Worm (Caenorhabditis elegans): ENCODE results near the gene srm-6.

srm-6 gene

DNA sequence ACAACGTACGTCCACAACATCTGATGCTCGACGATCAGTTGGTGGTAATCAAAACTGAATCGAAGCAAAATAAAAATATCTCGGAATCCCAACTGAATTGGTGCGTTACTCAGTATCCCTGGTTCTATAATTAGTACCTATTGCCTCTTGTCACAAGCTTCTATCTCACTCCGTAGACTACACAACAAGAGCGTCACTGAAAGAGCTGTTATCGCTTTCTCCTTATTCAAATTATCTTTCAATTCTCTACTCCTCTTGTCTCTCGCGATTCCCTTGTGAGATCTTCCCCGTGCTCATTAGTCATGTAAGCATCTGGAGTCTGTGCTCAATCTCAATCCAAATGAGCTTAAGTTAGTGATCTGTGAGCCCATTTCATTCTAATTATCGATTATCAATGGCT, at the start of gene srm-6:
Gene srm-6, plus strand, starts transcription at position 301 of the 400 bp plus-strand sequence.
- TF ChIP-seq npax-4 (tag; optimal IDR thresholded peaks at IDR 0.05) (no peak), ceh-30 (tag; optimal IDR thresholded peaks at IDR 0.05) (no peak), ceh-14 (tag; optimal IDR thresholded peaks at IDR 0.05) (no peak), odd-2 (tag; optimal IDR thresholded peaks at IDR 0.05) (no peak), T23F11.4 (GFP tag; optimal IDR thresholded peaks at IDR 0.05) (no peak), ttx-3 (tag; optimal IDR thresholded peaks at IDR 0.05) (no peak), elt-4 (tag; optimal IDR thresholded peaks at IDR 0.05) (no peak), ceh-18 (tag; optimal IDR thresholded peaks at IDR 0.05) (no peak), ceh-24 (tag; optimal IDR thresholded peaks at IDR 0.05) (no peak), dmd-4 (tag; optimal IDR thresholded peaks at IDR 0.05; ENCODE audit: borderline replicate concordance) (no peak), pha-4 (tag; optimal IDR thresholded peaks at IDR 0.05) (no peak), K02D7.2 (tag; optimal IDR thresholded peaks at IDR 0.05) (no peak), eyg-1 (tag; optimal IDR thresholded peaks at IDR 0.05) (no peak), sox-2 (GFP tag; IDR thresholded peaks at IDR 0.05) (no peak), ceh-45 (GFP tag; IDR thresholded peaks at IDR 0.05) (no peak)

DNA sequence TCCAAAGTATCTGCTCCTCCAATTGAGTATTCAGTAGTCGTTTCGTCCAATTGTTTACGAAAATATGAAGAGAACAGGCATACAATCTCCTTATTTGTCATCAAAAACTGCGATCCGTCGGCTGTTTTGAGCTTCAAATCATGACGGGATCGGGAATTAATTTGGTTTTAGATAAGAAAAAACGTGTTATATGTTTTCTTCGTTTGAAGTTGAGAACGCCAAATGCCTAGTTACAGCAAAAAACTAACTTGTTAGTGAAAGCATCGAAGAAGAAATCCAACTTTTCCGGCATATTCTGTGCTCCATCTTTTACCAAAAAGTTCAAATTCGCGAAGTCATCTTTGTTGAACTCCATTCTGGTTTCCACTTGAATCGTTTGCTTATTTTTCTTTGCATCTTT, 47.4 kb upstream of the srm-6 start, which contains the start of gene F14D7.1:
Gene F14D7.1, minus strand, starts transcription at position 101 of the 400 bp plus-strand sequence.
- TF ChIP-seq unc-3 (GFP tag; conservative IDR thresholded peaks at IDR 0.05), result no peak
- TF ChIP-seq unc-3 (tag; optimal IDR thresholded peaks at IDR 0.05), result no peak
- no peak for TF ChIP-seq unc-86 (tag; optimal IDR thresholded peaks at IDR 0.05)
- no peak for TF ChIP-seq nhr-232 (tag; optimal IDR thresholded peaks at IDR 0.05)
- TF ChIP-seq hlh-8 (tag; optimal IDR thresholded peaks at IDR 0.05), result no peak
- TF ChIP-seq tbx-2 (tag; optimal IDR thresholded peaks at IDR 0.05), result no peak
- TF ChIP-seq C08G9.2 (tag; optimal IDR thresholded peaks at IDR 0.05), result no peak

DNA sequence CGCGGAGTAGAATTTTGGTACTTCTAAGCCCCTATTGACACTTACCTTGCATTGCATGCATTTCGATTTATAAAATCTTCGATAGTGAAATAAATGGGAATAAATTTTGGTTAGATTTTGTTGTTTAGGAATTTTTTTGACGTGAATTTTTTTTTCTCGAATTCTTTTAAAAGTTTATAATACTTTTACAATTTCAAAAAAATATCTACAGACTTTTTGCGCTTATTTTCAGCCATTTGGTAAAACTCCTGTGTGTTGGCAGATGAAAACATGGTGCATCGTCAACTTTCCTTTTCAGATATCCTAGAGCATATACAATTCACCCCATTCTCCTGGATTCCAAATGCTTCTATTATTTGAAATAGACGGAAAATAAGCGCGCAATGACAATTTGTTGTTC, 46.1 kb upstream of the srm-6 start, which contains the start of gene F14D7.18:
Gene F14D7.18, minus strand, starts transcription at position 101 of the 400 bp plus-strand sequence.
- no peak for TF ChIP-seq pha-2 (tag; optimal IDR thresholded peaks at IDR 0.05)
- TF ChIP-seq odd-2 (tag; optimal IDR thresholded peaks at IDR 0.05), result no peak
- no peak for TF ChIP-seq T23F11.4 (GFP tag; optimal IDR thresholded peaks at IDR 0.05)
- TF ChIP-seq sox-4 (tag; optimal IDR thresholded peaks at IDR 0.05), result no peak
- no peak for TF ChIP-seq ttx-3 (tag; optimal IDR thresholded peaks at IDR 0.05)
- TF ChIP-seq C08G9.2 (tag; optimal IDR thresholded peaks at IDR 0.05), result no peak
- no peak for TF ChIP-seq lin-11 (tag; optimal IDR thresholded peaks at IDR 0.05)
- no peak for TF ChIP-seq hlh-30 (tag; optimal IDR thresholded peaks at IDR 0.05; ENCODE audit: insufficient read depth)
- no peak for TF ChIP-seq ceh-6 (GFP tag; optimal IDR thresholded peaks at IDR 0.05)
- TF ChIP-seq sdc-2 (tag; optimal IDR thresholded peaks at IDR 0.05), result no peak
- no peak for TF ChIP-seq ceh-24 (tag; optimal IDR thresholded peaks at IDR 0.05)
- no peak for TF ChIP-seq F13H6.1 (tag; optimal IDR thresholded peaks at IDR 0.05)
- TF ChIP-seq sox-2 (GFP tag; IDR thresholded peaks at IDR 0.05), result no peak
- TF ChIP-seq gmeb-2 (tag; optimal IDR thresholded peaks at IDR 0.05), result no peak
- TF ChIP-seq hlh-15 (tag; optimal IDR thresholded peaks at IDR 0.05), result no peak
- no peak for TF ChIP-seq unc-42 (tag; optimal IDR thresholded peaks at IDR 0.05)

DNA sequence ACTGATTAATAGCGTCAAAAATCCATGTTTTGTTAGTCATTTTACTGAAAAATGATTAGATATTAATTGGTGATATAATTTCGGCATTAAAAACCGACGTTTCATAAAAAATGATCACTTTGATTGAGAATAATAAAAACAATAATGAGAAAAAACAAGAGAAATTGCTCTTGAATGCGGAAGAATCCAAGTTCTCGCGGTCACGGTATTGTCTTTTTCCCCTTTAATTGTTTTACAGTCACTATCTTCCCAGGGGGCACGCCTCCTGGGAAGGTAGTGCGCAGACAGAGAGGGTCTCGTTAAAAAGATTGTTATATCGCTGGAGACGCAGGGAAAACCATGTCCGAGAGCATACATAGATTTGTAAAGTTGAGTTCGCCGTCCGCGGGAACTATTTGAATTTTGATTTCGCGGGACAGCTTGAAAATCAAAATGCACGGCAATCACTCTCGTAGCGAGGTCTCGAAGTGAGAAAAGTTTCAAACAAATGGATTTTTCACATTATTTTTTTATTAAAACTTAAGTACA, 43.0 kb upstream of the srm-6 start, which contains the start of gene F14D7.2:
Gene F14D7.2, minus strand, starts transcription at position 51 of the 528 bp plus-strand sequence.
- TF ChIP-seq dve-1 (tag; optimal IDR thresholded peaks at IDR 0.05), result no peak
- no peak for TF ChIP-seq ref-2 (tag; optimal IDR thresholded peaks at IDR 0.05)
- no peak for TF ChIP-seq tbx-7 (tag; optimal IDR thresholded peaks at IDR 0.05)
- TF ChIP-seq hlh-30 (tag; optimal IDR thresholded peaks at IDR 0.05; ENCODE audit: insufficient read depth), result no peak
- no peak for TF ChIP-seq unc-55 (GFP tag; optimal IDR thresholded peaks at IDR 0.05)
- TF ChIP-seq ttx-3 (tag; optimal IDR thresholded peaks at IDR 0.05), result no peak
- TF ChIP-seq sdc-2 (tag; optimal IDR thresholded peaks at IDR 0.05), result no peak
- TF ChIP-seq fkh-6 (tag; optimal IDR thresholded peaks at IDR 0.05), result no peak
- TF ChIP-seq hlh-6 (tag; optimal IDR thresholded peaks at IDR 0.05), result no peak
- no peak for TF ChIP-seq rnt-1 (tag; optimal IDR thresholded peaks at IDR 0.05)
- TF ChIP-seq ceh-34 (tag; optimal IDR thresholded peaks at IDR 0.05), result no peak
- TF ChIP-seq ahr-1 (tag; optimal IDR thresholded peaks at IDR 0.05), result no peak
- no peak for TF ChIP-seq eyg-1 (tag; optimal IDR thresholded peaks at IDR 0.05)
- no peak for TF ChIP-seq nhr-11 (tag; optimal IDR thresholded peaks at IDR 0.05)
- TF ChIP-seq dmd-4 (tag; optimal IDR thresholded peaks at IDR 0.05; ENCODE audit: borderline replicate concordance), result no peak
